Worm (Caenorhabditis elegans) whole organism, early embryonic: ENCODE results near the gene M199.136.

Source experiments
- B0310.2 ChIP-seq: sonication (generic microtip); optimal IDR thresholded peaks from 2 replicates; lab custom pipeline; 2016; ENCODE audit warnings: mild to moderate bottlenecking, missing genetic modification characterization, missing compliant biosample characterization
- F13C5.2 ChIP-seq: sonication (generic microtip); optimal IDR thresholded peaks from 2 replicates; lab custom pipeline; 2017; ENCODE audit warnings: mild to moderate bottlenecking, missing genetic modification characterization, inconsistent platforms, missing compliant biosample characterization
- aly-1 ChIP-seq: sonication (generic microtip); optimal IDR thresholded peaks from 2 replicates; lab custom pipeline; 2016; ENCODE audit warnings: missing genetic modification characterization, missing compliant biosample characterization
- ama-1 ChIP-seq: fragments of 150-350 bp; optimal IDR thresholded peaks from 2 replicates; lab custom pipeline; 2014
- ceh-13 ChIP-seq: fragments of 200-800 bp; sonication (Bioruptor generic); optimal IDR thresholded peaks from 2 replicates; lab custom pipeline; 2018; ENCODE audit warnings: mild to moderate bottlenecking, missing genetic modification characterization, missing compliant biosample characterization
- ceh-36 ChIP-seq: sonication (generic microtip); optimal IDR thresholded peaks from 2 replicates; lab custom pipeline; 2016; ENCODE audit warnings: missing genetic modification characterization, inconsistent platforms, missing compliant biosample characterization
- ets-7 ChIP-seq: sonication (generic microtip); optimal IDR thresholded peaks from 2 replicates; lab custom pipeline; 2016; ENCODE audit warnings: missing genotype, missing genetic modification characterization, missing compliant biosample characterization
- flt-1 ChIP-seq: fragments of 200-800 bp; sonication (Bioruptor generic); IDR thresholded peaks from 2 replicates; pipeline ENCODE4 v1.3.6; 2022; ENCODE audit warnings: missing genetic modification characterization, missing compliant biosample characterization
- hmbx-1 ChIP-seq: sonication (generic microtip); optimal IDR thresholded peaks from 2 replicates; lab custom pipeline; 2016; ENCODE audit warnings: mild to moderate bottlenecking, missing genetic modification characterization, missing compliant biosample characterization
- hmg-4 ChIP-seq: fragments of 200-800 bp; sonication (Bioruptor generic); optimal IDR thresholded peaks from 2 replicates; lab custom pipeline; 2018; ENCODE audit warnings: mild to moderate bottlenecking, missing genetic modification characterization, missing compliant biosample characterization
- hnd-1 ChIP-seq: sonication (generic microtip); optimal IDR thresholded peaks from 2 replicates; lab custom pipeline; 2016; ENCODE audit warnings: missing genetic modification characterization, missing compliant biosample characterization
- pes-1 ChIP-seq: fragments of 200-800 bp; sonication (Bioruptor generic); IDR thresholded peaks from 2 replicates; pipeline ENCODE4 v1.3.6; 2022; ENCODE audit warnings: missing genetic modification reagents, missing genetic modification characterization, missing compliant biosample characterization
- scrt-1 ChIP-seq: fragments of 200-800 bp; sonication (Bioruptor generic); IDR thresholded peaks from 2 replicates; pipeline ENCODE4 v1.3.6; 2022; ENCODE audit warnings: missing genetic modification characterization, missing compliant biosample characterization
- sea-1 ChIP-seq: fragments of 200-800 bp; sonication (Bioruptor generic); conservative IDR thresholded peaks from 2 replicates; pipeline ENCODE4 v1.3.6; 2022; ENCODE audit warnings: missing genetic modification characterization, missing compliant biosample characterization
- tbx-11 ChIP-seq: fragments of 200-800 bp; sonication (Bioruptor generic); IDR thresholded peaks from 2 replicates; pipeline ENCODE4 v1.3.6; 2022; ENCODE audit warnings: missing genetic modification characterization, missing compliant biosample characterization
- tbx-37 ChIP-seq: fragments of 200-800 bp; sonication (Bioruptor generic); conservative IDR thresholded peaks from 2 replicates; pipeline ENCODE4 v1.3.6; 2022; ENCODE audit warnings: missing genetic modification reagents, missing genetic modification characterization, missing compliant biosample characterization
- tra-4 ChIP-seq: sonication (generic microtip); optimal IDR thresholded peaks from 2 replicates; lab custom pipeline; 2017; ENCODE audit warnings: missing genetic modification characterization, missing compliant biosample characterization

M199.136 gene

DNA sequence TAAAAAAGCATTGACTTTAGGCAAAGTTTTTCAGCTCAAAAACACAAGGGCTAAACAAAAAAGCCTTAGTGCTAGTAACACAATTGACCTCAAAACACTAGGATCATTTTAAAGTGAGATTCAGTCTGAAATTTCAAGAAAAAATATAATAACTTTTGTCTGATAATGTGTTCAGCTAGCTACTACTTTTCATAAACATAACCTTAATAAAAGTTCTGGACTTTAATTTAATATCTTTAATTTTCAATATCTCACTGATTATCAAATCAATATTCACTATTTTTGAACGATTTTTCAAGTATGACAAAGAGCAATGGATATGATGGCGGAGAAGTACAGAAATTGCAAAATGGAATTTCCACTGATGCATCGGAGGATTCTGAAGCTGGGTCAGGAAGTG is 4.2 kb upstream of the M199.136 start, which contains the start of gene M199.135:
Gene M199.135, plus strand, starts transcription at position 301 of the 400 bp plus-strand sequence.
- TF ChIP-seq ama-1 (lab: Kevin White, UChicago) (no peak), hmg-4 (no peak), tbx-11 (GFP tag; lab: Robert Waterston, UW) (no peak), hnd-1 (no peak), scrt-1 (GFP tag; lab: Robert Waterston, UW) (no peak), tbx-37 (GFP tag; lab: Robert Waterston, UW) (no peak), F13C5.2 (tag; lab: Kevin White, UChicago) (no peak), hmbx-1 (tag; lab: Kevin White, UChicago) (no peak), sea-1 (GFP tag; lab: Robert Waterston, UW) (no peak), ets-7 (tag; lab: Kevin White, UChicago) (no peak), B0310.2 (tag; lab: Kevin White, UChicago) (no peak), ceh-13 (GFP tag; lab: Kevin White, UChicago) (no peak), pes-1 (GFP tag; lab: Robert Waterston, UW) (no peak)

DNA sequence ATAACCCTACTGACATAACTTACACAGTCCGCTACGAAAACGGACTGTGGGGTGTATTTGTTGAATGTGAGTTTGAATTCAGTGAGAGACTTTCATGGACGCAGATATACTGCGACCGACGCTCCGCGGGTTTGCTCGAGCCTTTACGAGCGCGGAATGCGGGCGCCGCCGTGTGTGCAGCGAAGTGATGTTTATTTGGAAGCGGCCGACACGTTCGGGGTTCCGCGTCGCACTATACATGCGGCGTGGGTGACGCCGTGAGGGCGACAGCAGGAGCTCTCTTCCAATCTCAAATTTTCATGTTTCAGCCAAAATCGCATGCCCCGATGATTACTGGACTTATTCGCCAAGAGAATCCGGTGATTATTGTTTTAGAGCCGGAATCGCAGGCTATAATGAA is 778 bp downstream of the M199.136 start:
- TF ChIP-seq B0310.2 (tag; lab: Kevin White, UChicago) (no peak), hmbx-1 (tag; lab: Kevin White, UChicago) (no peak), ama-1 (lab: Kevin White, UChicago) (no peak), aly-1 (tag; lab: Kevin White, UChicago) (no peak), flt-1 (GFP tag; lab: Robert Waterston, UW) (no peak)

DNA sequence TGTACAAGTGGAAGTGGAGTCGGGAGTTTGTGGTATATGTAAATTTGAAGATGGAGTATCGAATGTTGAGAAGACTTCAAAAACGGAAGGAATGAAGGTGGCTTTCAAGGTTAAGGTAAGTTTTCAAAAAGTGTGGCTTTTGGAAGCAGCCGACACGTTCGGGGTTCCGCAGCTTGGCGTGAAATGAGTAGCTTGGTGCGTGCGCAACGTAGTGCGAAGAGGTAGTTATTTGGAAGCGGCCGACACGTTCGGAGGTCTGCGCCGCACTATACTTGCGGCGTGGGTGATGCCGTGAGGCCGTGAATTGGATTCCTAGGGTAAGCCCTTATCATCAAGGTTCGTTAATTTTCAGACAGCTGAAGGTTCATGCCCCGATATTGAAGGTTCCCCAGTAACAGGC is 2.3 kb downstream of the M199.136 start, which contains the start of gene clec-189:
Gene clec-189, plus strand, starts transcription at position 92 of the 400 bp plus-strand sequence.
- TF ChIP-seq ceh-13 (GFP tag; lab: Kevin White, UChicago): no peak
- no peak for TF ChIP-seq tbx-37 (GFP tag; lab: Robert Waterston, UW)
- TF ChIP-seq aly-1 (tag; lab: Kevin White, UChicago): no peak
- no peak for TF ChIP-seq pes-1 (GFP tag; lab: Robert Waterston, UW)
- no peak for TF ChIP-seq hnd-1
- no peak for TF ChIP-seq scrt-1 (GFP tag; lab: Robert Waterston, UW)
- no peak for TF ChIP-seq hmbx-1 (tag; lab: Kevin White, UChicago)
- no peak for TF ChIP-seq tbx-11 (GFP tag; lab: Robert Waterston, UW)
- no peak for TF ChIP-seq hmg-4
- no peak for TF ChIP-seq ceh-36 (tag; lab: Kevin White, UChicago)
- TF ChIP-seq flt-1 (GFP tag; lab: Robert Waterston, UW): no peak
- TF ChIP-seq ets-7 (tag; lab: Kevin White, UChicago): no peak
- no peak for TF ChIP-seq tra-4 (tag; lab: Kevin White, UChicago)
- TF ChIP-seq F13C5.2 (tag; lab: Kevin White, UChicago): no peak

DNA sequence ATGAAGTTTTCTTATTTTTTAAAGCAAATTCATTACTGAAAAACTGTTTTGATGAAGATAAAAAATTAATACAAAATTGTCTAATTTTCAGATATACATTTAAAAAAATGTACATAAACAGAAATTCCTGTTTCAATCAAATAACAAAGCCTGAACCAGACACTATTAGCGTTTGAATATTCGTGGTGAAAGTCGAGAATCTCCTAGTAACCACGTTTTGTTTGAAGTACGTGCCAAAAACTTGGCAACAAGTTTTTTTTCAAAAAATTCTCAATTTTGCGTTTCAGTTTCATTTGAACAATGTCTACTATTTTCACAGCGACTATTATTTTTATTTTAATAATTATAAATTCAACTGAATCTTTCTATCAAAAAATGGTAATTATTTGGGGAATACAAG is 4.4 kb downstream of the M199.136 start, which contains the start of gene M199.7:
Gene M199.7, plus strand, starts transcription at position 301 of the 400 bp plus-strand sequence.
- TF ChIP-seq sea-1 (GFP tag; lab: Robert Waterston, UW): no peak
- TF ChIP-seq ets-7 (tag; lab: Kevin White, UChicago): no peak
- no peak for TF ChIP-seq hmbx-1 (tag; lab: Kevin White, UChicago)
- no peak for TF ChIP-seq ceh-36 (tag; lab: Kevin White, UChicago)
- no peak for TF ChIP-seq ceh-13 (GFP tag; lab: Kevin White, UChicago)
- no peak for TF ChIP-seq pes-1 (GFP tag; lab: Robert Waterston, UW)
- TF ChIP-seq flt-1 (GFP tag; lab: Robert Waterston, UW): no peak
- TF ChIP-seq tbx-37 (GFP tag; lab: Robert Waterston, UW): no peak
- TF ChIP-seq hmg-4: no peak
- TF ChIP-seq ama-1 (lab: Kevin White, UChicago): no peak
- no peak for TF ChIP-seq tbx-11 (GFP tag; lab: Robert Waterston, UW)

DNA sequence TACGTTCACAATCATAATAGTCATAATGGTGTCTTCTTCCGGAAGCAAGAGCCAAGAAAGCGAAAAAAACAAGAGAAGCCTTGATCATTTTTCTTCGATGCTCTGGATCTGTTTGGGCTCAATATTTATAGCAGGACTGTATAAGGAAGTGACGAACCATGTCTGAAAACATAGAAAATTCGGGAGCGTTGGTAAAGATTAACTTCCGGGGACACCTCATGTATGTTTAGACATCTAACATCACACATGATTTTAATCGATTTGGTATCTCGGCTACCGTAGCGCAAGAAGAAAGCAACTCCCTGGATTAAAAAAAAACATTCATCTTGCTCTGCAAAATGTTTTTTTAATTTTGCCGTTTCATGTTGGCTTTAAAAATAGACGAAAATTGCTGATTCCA is 7.5 kb downstream of the M199.136 start, which contains the start of gene clec-190:
Gene clec-190, minus strand, starts transcription at position 101 of the 400 bp plus-strand sequence.
- no peak for TF ChIP-seq ama-1 (lab: Kevin White, UChicago)
- TF ChIP-seq scrt-1 (GFP tag; lab: Robert Waterston, UW): no peak
- TF ChIP-seq flt-1 (GFP tag; lab: Robert Waterston, UW): no peak
- no peak for TF ChIP-seq aly-1 (tag; lab: Kevin White, UChicago)
- no peak for TF ChIP-seq tbx-37 (GFP tag; lab: Robert Waterston, UW)
- TF ChIP-seq ceh-36 (tag; lab: Kevin White, UChicago): no peak
- no peak for TF ChIP-seq ets-7 (tag; lab: Kevin White, UChicago)
- TF ChIP-seq B0310.2 (tag; lab: Kevin White, UChicago): no peak
- no peak for TF ChIP-seq sea-1 (GFP tag; lab: Robert Waterston, UW)
- TF ChIP-seq pes-1 (GFP tag; lab: Robert Waterston, UW): no peak
- TF ChIP-seq F13C5.2 (tag; lab: Kevin White, UChicago): no peak
- TF ChIP-seq tbx-11 (GFP tag; lab: Robert Waterston, UW): no peak
- no peak for TF ChIP-seq hmbx-1 (tag; lab: Kevin White, UChicago)
- TF ChIP-seq hnd-1: no peak
- no peak for TF ChIP-seq ceh-13 (GFP tag; lab: Kevin White, UChicago)
- TF ChIP-seq hmg-4: no peak
- TF ChIP-seq tra-4 (tag; lab: Kevin White, UChicago): no peak

DNA sequence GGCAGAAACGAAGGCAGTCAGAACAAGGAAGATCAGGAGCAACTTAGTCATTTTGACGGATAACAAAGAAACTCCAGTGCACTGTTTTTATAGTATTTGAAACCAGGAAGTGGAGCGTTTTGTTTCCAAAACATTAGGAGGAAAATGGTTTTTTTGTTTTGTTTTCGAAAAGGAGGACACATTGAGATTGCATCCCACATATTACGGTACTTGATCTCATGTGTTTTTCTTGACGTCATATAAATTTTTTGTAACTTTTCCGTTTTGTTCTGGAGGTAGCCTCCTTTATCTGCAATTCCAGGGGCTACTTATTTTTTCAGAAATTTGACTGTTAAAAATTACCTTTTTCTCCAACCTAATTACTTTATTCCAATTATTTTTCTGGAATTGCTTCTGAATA is 9.2 kb downstream of the M199.136 start, which contains the start of gene M199.9:
Gene M199.9, minus strand, starts transcription at position 101 of the 400 bp plus-strand sequence.
- TF ChIP-seq ets-7 (tag; lab: Kevin White, UChicago): no peak
- TF ChIP-seq B0310.2 (tag; lab: Kevin White, UChicago): no peak
- TF ChIP-seq F13C5.2 (tag; lab: Kevin White, UChicago): no peak
- TF ChIP-seq tra-4 (tag; lab: Kevin White, UChicago): no peak
- no peak for TF ChIP-seq flt-1 (GFP tag; lab: Robert Waterston, UW)
- no peak for TF ChIP-seq pes-1 (GFP tag; lab: Robert Waterston, UW)
- TF ChIP-seq tbx-11 (GFP tag; lab: Robert Waterston, UW): no peak
- no peak for TF ChIP-seq hnd-1
- TF ChIP-seq scrt-1 (GFP tag; lab: Robert Waterston, UW): no peak
- no peak for TF ChIP-seq aly-1 (tag; lab: Kevin White, UChicago)
- TF ChIP-seq hmbx-1 (tag; lab: Kevin White, UChicago): no peak
- no peak for TF ChIP-seq tbx-37 (GFP tag; lab: Robert Waterston, UW)
- no peak for TF ChIP-seq ceh-36 (tag; lab: Kevin White, UChicago)
- no peak for TF ChIP-seq sea-1 (GFP tag; lab: Robert Waterston, UW)
- TF ChIP-seq ceh-13 (GFP tag; lab: Kevin White, UChicago): no peak
